Worm (Caenorhabditis elegans): ENCODE measurements around the gene ZC477.2.

Gene ZC477.2

ce11 chrIV:7098509-7099065, 9.4 kb upstream of the ZC477.2 start, which contains the start of gene ZC477.4:
ZC477.4 (minus strand) TSS chrIV:7098784.
- TF ChIP-seq W03F9.2 (tag; optimal IDR thresholded peaks at IDR 0.05) (no peak), him-1 (tag; optimal IDR thresholded peaks at IDR 0.05) (no peak), dao-5 (tag; optimal IDR thresholded peaks at IDR 0.05) (no peak)

ce11 chrIV:7099377-7099776, 8.6 kb upstream of the ZC477.2 start:
- TF ChIP-seq dao-5 (tag; optimal IDR thresholded peaks at IDR 0.05) (no peak), W03F9.2 (tag; optimal IDR thresholded peaks at IDR 0.05) (no peak), him-1 (tag; optimal IDR thresholded peaks at IDR 0.05) (no peak)

- TF ChIP-seq W03F9.2 (tag; optimal IDR thresholded peaks at IDR 0.05) (peak; percentile 75), dao-5 (tag; optimal IDR thresholded peaks at IDR 0.05) (no peak), him-1 (tag; optimal IDR thresholded peaks at IDR 0.05) (no peak)
Observed at ce11 chrIV:7103211-7103679, 4.7 kb upstream of the ZC477.2 start, which contains the start of the genes rde-8 and ZC477.3. rde-8 (minus strand) TSS chrIV:7103261. ZC477.3 (plus strand) TSS chrIV:7103492.

ce11 chrIV:7111354-7111753, 3.4 kb downstream of the ZC477.2 start, which contains the start of the genes ZC477.7 and ssq-3:
ZC477.7 (minus strand) TSS chrIV:7111454.
ssq-3 (plus strand) TSS chrIV:7111604.
- no peak for TF ChIP-seq W03F9.2 (tag; optimal IDR thresholded peaks at IDR 0.05)

ce11 chrIV:7114599-7114998, 6.6 kb downstream of the ZC477.2 start, which contains the start of gene nas-8:
nas-8 (plus strand) TSS chrIV:7114899.
- TF ChIP-seq dao-5 (tag; optimal IDR thresholded peaks at IDR 0.05) (no peak), him-1 (tag; optimal IDR thresholded peaks at IDR 0.05) (no peak), W03F9.2 (tag; optimal IDR thresholded peaks at IDR 0.05) (no peak)

- TF ChIP-seq him-1 (tag; optimal IDR thresholded peaks at IDR 0.05) (no peak), W03F9.2 (tag; optimal IDR thresholded peaks at IDR 0.05) (no peak), dao-5 (tag; optimal IDR thresholded peaks at IDR 0.05) (no peak)
Observed at ce11 chrIV:7121313-7122055, 13.5 kb downstream of the ZC477.2 start, which contains the start of the genes C34D4.10 and str-48. C34D4.10 (minus strand) TSS chrIV:7121413. str-48 (plus strand) TSS chrIV:7122005.

ce11 chrIV:7131780-7132179, 23.8 kb downstream of the ZC477.2 start, which contains the start of gene grsp-3:
grsp-3 (minus strand) TSS chrIV:7131928.
- no peak for TF ChIP-seq W03F9.2 (tag; optimal IDR thresholded peaks at IDR 0.05)
- no peak for TF ChIP-seq him-1 (tag; optimal IDR thresholded peaks at IDR 0.05)
- TF ChIP-seq dao-5 (tag; optimal IDR thresholded peaks at IDR 0.05): no peak

- TF ChIP-seq W03F9.2 (tag; optimal IDR thresholded peaks at IDR 0.05) (no peak), him-1 (tag; optimal IDR thresholded peaks at IDR 0.05) (no peak)
Observed at ce11 chrIV:7133140-7133539, 25.1 kb downstream of the ZC477.2 start, which contains the start of gene cyn-12. cyn-12 (minus strand) TSS chrIV:7133217.

DNA sequence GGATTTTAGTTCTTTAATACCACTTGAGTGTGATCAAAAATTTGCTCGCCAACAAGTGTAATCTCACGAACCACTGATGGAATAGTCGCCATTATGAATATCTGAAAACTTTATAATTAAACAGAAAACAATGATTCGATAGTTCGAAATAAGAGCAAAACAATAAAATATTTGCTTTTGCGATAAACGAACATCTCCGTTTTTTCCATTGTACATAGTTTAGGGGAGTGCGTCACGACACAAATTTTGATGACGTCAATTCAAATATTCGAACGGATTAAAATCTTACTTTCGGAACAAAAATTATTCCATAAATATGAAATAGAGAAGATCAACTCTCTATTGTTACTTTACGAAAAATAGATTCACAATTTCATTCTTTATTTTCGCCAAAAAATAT, 26.0 kb downstream of the ZC477.2 start, which contains the start of gene mutd-1:
mutd-1 (minus strand) TSS at position 101 of the 400 bp plus-strand sequence.
- TF ChIP-seq W03F9.2 (tag; optimal IDR thresholded peaks at IDR 0.05) (no peak), him-1 (tag; optimal IDR thresholded peaks at IDR 0.05) (no peak), dao-5 (tag; optimal IDR thresholded peaks at IDR 0.05) (no peak)

DNA sequence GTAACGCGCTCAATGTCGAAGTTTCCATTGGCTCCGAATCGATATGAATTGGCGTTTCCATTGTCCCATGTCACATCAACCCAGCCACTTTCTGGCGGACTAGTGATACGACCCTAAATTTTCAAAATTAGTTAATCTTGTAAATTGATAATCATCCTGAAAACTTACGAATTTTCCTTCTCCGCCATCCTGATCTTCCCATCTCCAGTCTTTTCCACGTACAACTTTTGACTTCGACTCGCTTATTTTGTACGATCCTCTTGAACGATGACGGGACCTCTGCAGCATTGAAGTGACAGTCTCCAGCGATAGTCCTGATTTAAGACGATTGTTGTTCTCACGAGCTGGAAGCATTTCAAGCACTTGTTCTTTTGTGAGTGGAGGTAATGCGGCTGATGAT, 31.1 kb downstream of the ZC477.2 start:
- TF ChIP-seq dao-5 (tag; optimal IDR thresholded peaks at IDR 0.05): no peak
- no peak for TF ChIP-seq W03F9.2 (tag; optimal IDR thresholded peaks at IDR 0.05)
- no peak for TF ChIP-seq him-1 (tag; optimal IDR thresholded peaks at IDR 0.05)

DNA sequence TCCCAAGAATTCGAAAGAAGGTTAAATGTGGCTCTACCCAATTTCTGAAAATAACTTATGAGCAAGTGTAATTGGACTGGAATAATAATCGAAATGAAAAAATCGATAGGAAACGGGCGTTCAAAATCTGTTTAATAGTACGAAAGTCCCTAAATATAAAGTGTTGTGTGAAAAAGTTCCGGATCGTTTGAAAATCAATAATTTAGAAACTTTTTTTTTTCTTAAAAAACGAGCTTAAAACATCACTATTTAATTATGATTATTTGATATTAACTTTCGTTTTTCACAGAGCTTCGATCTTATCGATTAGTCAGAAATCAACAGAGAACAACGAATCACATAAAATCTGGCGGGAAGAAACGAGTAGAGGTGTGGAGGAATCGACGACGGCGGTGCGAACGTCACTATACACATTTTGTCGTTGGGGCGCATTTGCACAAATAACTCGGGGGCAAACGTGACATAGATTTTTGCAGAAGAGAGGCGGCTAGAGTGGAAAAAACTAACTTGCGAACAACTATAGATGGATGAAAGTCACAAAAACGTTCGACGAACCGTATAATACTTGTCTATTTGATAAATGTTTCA, 36.8 kb downstream of the ZC477.2 start, which contains the start of gene hecd-1:
hecd-1 (minus strand) TSS at position 51 of the 588 bp plus-strand sequence.
- TF ChIP-seq him-1 (tag; optimal IDR thresholded peaks at IDR 0.05): no peak
- TF ChIP-seq W03F9.2 (tag; optimal IDR thresholded peaks at IDR 0.05): no peak
- no peak for TF ChIP-seq dao-5 (tag; optimal IDR thresholded peaks at IDR 0.05)

DNA sequence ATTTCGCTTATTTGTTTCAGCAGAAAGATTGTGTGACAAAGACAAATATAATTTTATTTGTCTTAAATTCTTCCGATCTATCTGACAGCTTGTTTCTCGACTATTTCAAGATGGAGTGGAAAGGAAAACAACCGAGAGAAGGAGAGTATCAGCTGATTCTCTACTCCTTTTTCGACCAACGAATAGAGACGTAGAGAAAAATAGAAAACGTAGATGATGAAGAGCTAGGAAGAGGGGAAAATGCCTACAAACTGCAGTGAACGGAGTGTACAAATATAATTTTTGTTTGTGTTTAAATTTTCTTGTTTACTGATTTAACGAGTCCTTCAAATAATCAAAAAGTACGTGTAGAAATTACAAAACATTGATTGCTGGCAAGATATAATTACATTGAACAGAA, 39.7 kb downstream of the ZC477.2 start:
- TF ChIP-seq W03F9.2 (tag; optimal IDR thresholded peaks at IDR 0.05) (peak; percentile 21), dao-5 (tag; optimal IDR thresholded peaks at IDR 0.05) (no peak), him-1 (tag; optimal IDR thresholded peaks at IDR 0.05) (no peak)

DNA sequence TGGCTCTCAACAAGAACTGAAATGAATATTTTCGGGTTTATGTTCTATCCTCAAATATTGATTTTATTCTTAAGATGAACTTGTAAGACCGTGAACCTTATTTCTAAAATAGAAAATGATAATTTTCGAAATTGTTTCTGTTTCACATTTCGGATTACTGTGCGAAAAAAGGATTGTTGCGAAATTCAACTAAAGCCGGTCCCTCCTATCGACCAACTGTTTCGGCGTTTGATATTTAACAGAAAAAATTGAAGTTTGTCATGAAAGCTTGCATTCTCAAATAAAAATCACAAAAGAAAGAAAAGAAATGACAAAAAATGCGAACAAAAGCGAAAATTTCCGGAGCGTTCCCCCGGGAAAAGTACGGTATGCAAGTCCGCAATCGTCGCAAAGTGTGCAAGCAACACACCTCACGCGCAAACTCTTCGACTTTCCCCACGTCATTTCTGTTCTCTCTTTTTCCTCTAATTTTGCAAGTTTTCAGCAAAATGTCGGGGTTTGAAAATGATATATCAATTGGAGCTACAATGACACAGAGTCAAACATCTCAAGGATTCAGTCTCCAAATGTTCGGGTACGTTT, 41.1 kb downstream of the ZC477.2 start, which contains the start of gene C34D4.4:
C34D4.4 (plus strand) TSS at position 342 of the 582 bp plus-strand sequence.
- TF ChIP-seq dao-5 (tag; optimal IDR thresholded peaks at IDR 0.05): no peak
- TF ChIP-seq him-1 (tag; optimal IDR thresholded peaks at IDR 0.05): no peak
- no peak for TF ChIP-seq W03F9.2 (tag; optimal IDR thresholded peaks at IDR 0.05)

All from whole organism, L4/young adult.